Worm (Caenorhabditis elegans): ENCODE measurements around the gene repo-1.

The repo-1 gene

DNA sequence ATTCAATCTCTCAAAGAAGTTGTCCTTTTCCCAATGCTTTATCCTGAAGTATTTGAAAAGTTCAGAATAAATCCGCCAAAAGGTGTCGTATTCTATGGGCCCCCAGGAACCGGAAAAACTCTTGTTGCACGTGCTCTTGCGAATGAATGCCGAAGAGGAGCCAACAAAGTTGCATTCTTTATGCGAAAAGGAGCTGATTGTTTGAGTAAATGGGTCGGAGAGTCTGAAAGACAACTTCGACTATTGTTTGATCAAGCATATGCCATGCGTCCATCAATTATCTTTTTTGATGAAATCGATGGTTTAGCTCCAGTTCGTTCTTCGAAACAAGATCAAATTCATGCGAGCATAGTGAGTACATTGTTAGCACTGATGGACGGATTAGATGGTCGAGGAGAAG lies 3.5 kb upstream of the repo-1 start:
- TF ChIP-seq ref-1 (GFP tag; conservative IDR thresholded peaks at IDR 0.05) (no peak), flt-1 (GFP tag; IDR thresholded peaks at IDR 0.05) (no peak), med-1 (GFP tag; optimal IDR thresholded peaks at IDR 0.05; ENCODE audit: insufficient read depth) (no peak), cog-1 (tag; optimal IDR thresholded peaks at IDR 0.05) (no peak), ztf-29 (GFP tag; IDR thresholded peaks at IDR 0.05) (no peak), T22C8.4 (GFP tag; IDR thresholded peaks at IDR 0.05) (no peak), klf-2 (GFP tag; conservative IDR thresholded peaks at IDR 0.05) (no peak), tab-1 (GFP tag; IDR thresholded peaks at IDR 0.05) (no peak), ztf-23 (GFP tag; IDR thresholded peaks at IDR 0.05) (no peak)

- TF ChIP-seq T22C8.4 (GFP tag; IDR thresholded peaks at IDR 0.05), result no peak
- no peak for TF ChIP-seq ref-1 (GFP tag; conservative IDR thresholded peaks at IDR 0.05)
- TF ChIP-seq klf-2 (GFP tag; conservative IDR thresholded peaks at IDR 0.05), result no peak
- TF ChIP-seq tab-1 (GFP tag; IDR thresholded peaks at IDR 0.05), result no peak
- TF ChIP-seq ztf-29 (GFP tag; IDR thresholded peaks at IDR 0.05), result no peak
- TF ChIP-seq ztf-23 (GFP tag; IDR thresholded peaks at IDR 0.05), result no peak
- TF ChIP-seq med-1 (GFP tag; optimal IDR thresholded peaks at IDR 0.05; ENCODE audit: insufficient read depth), result no peak
- TF ChIP-seq flt-1 (GFP tag; IDR thresholded peaks at IDR 0.05), result no peak
- TF ChIP-seq cog-1 (tag; optimal IDR thresholded peaks at IDR 0.05), result no peak
These were observed 309 bp downstream of the repo-1 start for ce11 chrIV:12084587-12084986.

DNA sequence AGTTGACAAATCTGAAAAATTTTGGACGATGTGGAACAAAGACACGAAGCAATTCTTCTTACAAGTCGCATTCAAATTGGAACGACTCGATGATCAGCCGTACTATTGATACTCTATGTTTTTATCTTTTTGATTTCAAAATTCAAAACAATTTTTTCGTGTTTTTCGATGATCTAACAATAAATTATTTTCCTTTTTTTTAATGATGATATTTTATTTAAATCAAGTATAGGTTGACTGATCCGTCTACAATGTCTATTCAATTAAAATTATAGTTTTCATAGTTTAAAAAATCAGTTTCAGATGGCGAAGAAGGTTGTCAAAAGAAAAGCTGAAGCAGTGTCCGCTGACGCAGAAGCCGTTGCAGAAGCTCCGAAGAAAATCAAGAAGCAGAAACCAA lies 842 bp downstream of the repo-1 start, which contains the start of gene rbm-34:
Gene rbm-34 (plus strand): TSS at position 301 of the 400 bp plus-strand sequence.
- TF ChIP-seq cog-1 (tag; optimal IDR thresholded peaks at IDR 0.05) (no peak), ref-1 (GFP tag; conservative IDR thresholded peaks at IDR 0.05) (no peak), tab-1 (GFP tag; IDR thresholded peaks at IDR 0.05) (no peak), klf-2 (GFP tag; conservative IDR thresholded peaks at IDR 0.05) (no peak), ztf-29 (GFP tag; IDR thresholded peaks at IDR 0.05) (no peak), flt-1 (GFP tag; IDR thresholded peaks at IDR 0.05) (no peak), med-1 (GFP tag; optimal IDR thresholded peaks at IDR 0.05; ENCODE audit: insufficient read depth) (no peak), T22C8.4 (GFP tag; IDR thresholded peaks at IDR 0.05) (no peak)

- TF ChIP-seq flt-1 (GFP tag; IDR thresholded peaks at IDR 0.05) (peak; percentile 78), med-1 (GFP tag; optimal IDR thresholded peaks at IDR 0.05; ENCODE audit: insufficient read depth) (peak; percentile 50), ztf-29 (GFP tag; IDR thresholded peaks at IDR 0.05) (peak; percentile 67), tab-1 (GFP tag; IDR thresholded peaks at IDR 0.05) (peak; percentile 84), T22C8.4 (GFP tag; IDR thresholded peaks at IDR 0.05) (peak; percentile 57; the same call in 1 of the 2 replicates), cog-1 (tag; optimal IDR thresholded peaks at IDR 0.05) (peak; percentile 37), ztf-23 (GFP tag; IDR thresholded peaks at IDR 0.05) (peak; percentile 77), klf-2 (GFP tag; conservative IDR thresholded peaks at IDR 0.05) (peak; percentile 15; the same call in 1 of the 2 replicates), ref-1 (GFP tag; conservative IDR thresholded peaks at IDR 0.05) (peak; percentile 56; the same call in 1 of the 2 replicates)
These were observed 2.2 kb downstream of the repo-1 start for ce11 chrIV:12086498-12086897.

ce11 chrIV:12088898-12089297 lies 4.6 kb downstream of the repo-1 start:
- TF ChIP-seq ztf-23 (GFP tag; IDR thresholded peaks at IDR 0.05), result no peak
- TF ChIP-seq med-1 (GFP tag; optimal IDR thresholded peaks at IDR 0.05; ENCODE audit: insufficient read depth), result no peak
- no peak for TF ChIP-seq tab-1 (GFP tag; IDR thresholded peaks at IDR 0.05)
- TF ChIP-seq cog-1 (tag; optimal IDR thresholded peaks at IDR 0.05), result no peak
- no peak for TF ChIP-seq ztf-29 (GFP tag; IDR thresholded peaks at IDR 0.05)
- no peak for TF ChIP-seq ref-1 (GFP tag; conservative IDR thresholded peaks at IDR 0.05)
- TF ChIP-seq T22C8.4 (GFP tag; IDR thresholded peaks at IDR 0.05), result no peak
- TF ChIP-seq klf-2 (GFP tag; conservative IDR thresholded peaks at IDR 0.05), result no peak

DNA sequence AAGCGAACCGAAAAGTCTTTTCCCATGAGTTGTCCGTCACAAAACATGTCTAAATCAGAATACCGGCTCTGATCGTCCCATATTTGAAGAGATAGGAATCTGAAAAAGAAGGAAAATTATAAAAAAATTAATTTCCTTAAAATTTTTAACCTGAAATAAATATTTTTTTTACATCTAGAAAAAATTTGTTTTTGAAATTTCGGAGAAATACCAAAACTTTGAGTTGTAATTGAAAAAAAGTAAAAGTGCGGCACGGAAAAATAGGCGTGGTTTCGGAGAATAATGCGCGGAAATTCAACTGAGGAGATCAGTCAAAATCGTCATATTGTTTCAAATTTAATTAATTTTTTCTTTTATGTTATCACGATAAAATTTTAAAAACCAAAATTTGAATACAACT lies 5.3 kb downstream of the repo-1 start, which contains the start of gene F11A10.6:
Gene F11A10.6 (minus strand): TSS at position 101 of the 400 bp plus-strand sequence.
- TF ChIP-seq klf-2 (GFP tag; conservative IDR thresholded peaks at IDR 0.05) (no peak), ref-1 (GFP tag; conservative IDR thresholded peaks at IDR 0.05) (no peak), T22C8.4 (GFP tag; IDR thresholded peaks at IDR 0.05) (no peak), ztf-23 (GFP tag; IDR thresholded peaks at IDR 0.05) (no peak), tab-1 (GFP tag; IDR thresholded peaks at IDR 0.05) (no peak), cog-1 (tag; optimal IDR thresholded peaks at IDR 0.05) (no peak), flt-1 (GFP tag; IDR thresholded peaks at IDR 0.05) (no peak), ztf-29 (GFP tag; IDR thresholded peaks at IDR 0.05) (no peak), med-1 (GFP tag; optimal IDR thresholded peaks at IDR 0.05; ENCODE audit: insufficient read depth) (no peak)

ce11 chrIV:12092113-12092512 lies 7.8 kb downstream of the repo-1 start, which contains the start of gene mig-32:
Gene mig-32, minus strand, starts transcription at chrIV:12092213.
- TF ChIP-seq klf-2 (GFP tag; conservative IDR thresholded peaks at IDR 0.05) (no peak), tab-1 (GFP tag; IDR thresholded peaks at IDR 0.05) (no peak), med-1 (GFP tag; optimal IDR thresholded peaks at IDR 0.05; ENCODE audit: insufficient read depth) (no peak), T22C8.4 (GFP tag; IDR thresholded peaks at IDR 0.05) (no peak), flt-1 (GFP tag; IDR thresholded peaks at IDR 0.05) (no peak), ztf-23 (GFP tag; IDR thresholded peaks at IDR 0.05) (no peak), ref-1 (GFP tag; conservative IDR thresholded peaks at IDR 0.05) (no peak), ztf-29 (GFP tag; IDR thresholded peaks at IDR 0.05) (no peak), cog-1 (tag; optimal IDR thresholded peaks at IDR 0.05) (no peak)

DNA sequence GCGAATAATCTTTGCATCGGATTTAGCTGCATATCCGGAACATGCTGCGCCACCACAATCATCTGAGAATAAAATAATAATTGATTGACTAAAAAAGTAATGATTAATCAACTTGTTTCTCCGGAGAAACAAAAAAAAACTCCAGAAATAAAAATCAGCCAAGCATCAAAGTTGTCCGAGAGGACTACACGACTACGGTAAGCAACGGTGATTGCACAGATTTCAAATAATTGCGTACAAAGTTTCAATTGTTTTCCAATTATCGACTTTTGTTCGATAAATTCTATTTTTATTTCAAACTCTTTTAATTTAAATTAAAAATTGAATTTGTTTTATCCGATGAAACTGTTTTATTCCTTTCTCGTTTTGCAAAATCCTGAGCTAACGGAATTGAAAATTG lies 9.1 kb downstream of the repo-1 start, which contains the start of gene cpsf-4:
Gene cpsf-4 (minus strand): TSS at position 62 of the 400 bp plus-strand sequence.
- TF ChIP-seq klf-2 (GFP tag; conservative IDR thresholded peaks at IDR 0.05), result no peak
- no peak for TF ChIP-seq med-1 (GFP tag; optimal IDR thresholded peaks at IDR 0.05; ENCODE audit: insufficient read depth)
- TF ChIP-seq cog-1 (tag; optimal IDR thresholded peaks at IDR 0.05), result no peak
- TF ChIP-seq ztf-23 (GFP tag; IDR thresholded peaks at IDR 0.05), result no peak

- no peak for TF ChIP-seq med-1 (GFP tag; optimal IDR thresholded peaks at IDR 0.05; ENCODE audit: insufficient read depth)
- peak; percentile 55; the same call in 1 of the 2 replicates for TF ChIP-seq T22C8.4 (GFP tag; IDR thresholded peaks at IDR 0.05)
These were observed 9.5 kb downstream of the repo-1 start, which contains the start of gene F11A10.5 for ce11 chrIV:12093819-12094218. Gene F11A10.5, plus strand, starts transcription at chrIV:12094119.

DNA sequence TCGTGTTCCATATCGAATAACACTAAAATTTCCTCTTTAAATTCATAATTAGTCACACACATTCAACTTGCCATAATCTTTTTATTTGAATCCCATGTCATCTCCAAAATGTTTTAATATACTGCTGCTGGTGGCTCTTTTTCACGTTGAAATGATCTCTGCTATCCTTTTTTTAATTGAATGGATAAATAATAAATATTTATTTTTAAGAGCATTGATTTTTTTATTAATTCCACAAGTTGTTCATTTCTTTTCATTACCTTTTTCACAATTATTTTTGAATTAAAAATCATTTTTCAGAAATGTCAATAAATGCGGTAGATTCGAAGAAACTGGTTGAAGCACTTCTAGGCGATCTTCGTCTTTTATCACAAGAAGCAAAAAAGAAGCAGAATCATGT lies 12.2 kb downstream of the repo-1 start, which contains the start of gene mon-2:
Gene mon-2 (plus strand): TSS at position 301 of the 400 bp plus-strand sequence.
- TF ChIP-seq med-1 (GFP tag; optimal IDR thresholded peaks at IDR 0.05; ENCODE audit: insufficient read depth) (no peak), T22C8.4 (GFP tag; IDR thresholded peaks at IDR 0.05) (no peak), tab-1 (GFP tag; IDR thresholded peaks at IDR 0.05) (no peak), cog-1 (tag; optimal IDR thresholded peaks at IDR 0.05) (no peak), ztf-23 (GFP tag; IDR thresholded peaks at IDR 0.05) (no peak), klf-2 (GFP tag; conservative IDR thresholded peaks at IDR 0.05) (no peak), flt-1 (GFP tag; IDR thresholded peaks at IDR 0.05) (no peak), ztf-29 (GFP tag; IDR thresholded peaks at IDR 0.05) (no peak), ref-1 (GFP tag; conservative IDR thresholded peaks at IDR 0.05) (no peak)

Measured in whole organism, midembryonic.